Fruit fly (Drosophila melanogaster) whole organism, embryonic: Measurements from ENCODE around the gene CG31259.

Experiments used
- Bgb ChIP-seq: fragments of 200-800 bp; sonication (Bioruptor generic); IDR thresholded peaks from 2 replicates; pipeline ENCODE4 v1.3.6; 2022; ENCODE audit warnings: missing biosample characterization, missing genetic modification characterization; ENCODE audit not compliant: partially characterized antibody
- CG11456 ChIP-seq: fragments of 200-800 bp; sonication (Bioruptor generic); IDR thresholded peaks from 3 replicates; pipeline ENCODE4 v1.3.6; 2022; ENCODE audit warnings: missing biosample characterization, missing genetic modification characterization
- CG11504 ChIP-seq: fragments of 200-800 bp; sonication (Bioruptor generic); optimal IDR thresholded peaks from 3 replicates; lab custom pipeline; 2019; ENCODE audit warnings: missing biosample characterization, mild to moderate bottlenecking, missing genetic modification characterization, moderate library complexity
- CG13287 ChIP-seq: fragments of 200-800 bp; sonication (Bioruptor generic); IDR thresholded peaks from 2 replicates; pipeline ENCODE4 v1.3.6; 2022; ENCODE audit warnings: missing biosample characterization, missing genetic modification characterization; ENCODE audit not compliant: partially characterized antibody
- CG15479 ChIP-seq: fragments of 200-800 bp; sonication (Bioruptor generic); optimal IDR thresholded peaks from 3 replicates; lab custom pipeline; 2019; ENCODE audit warnings: missing biosample characterization, mild to moderate bottlenecking, missing genetic modification characterization, moderate library complexity
- CG16813 ChIP-seq: fragments of 200-800 bp; sonication (Bioruptor generic); IDR thresholded peaks from 3 replicates; pipeline ENCODE4 v1.3.6; 2022; ENCODE audit warnings: missing biosample characterization, missing genetic modification characterization; ENCODE audit not compliant: partially characterized antibody
- CG17829 ChIP-seq: fragments of 200-800 bp; optimal IDR thresholded peaks from 2 replicates; lab custom pipeline; 2019; ENCODE audit warnings: missing biosample characterization, mild to moderate bottlenecking, missing genetic modification characterization, moderate library complexity
- CG1792 ChIP-seq: fragments of 200-800 bp; sonication (Bioruptor generic); optimal IDR thresholded peaks from 2 replicates; lab custom pipeline; 2016; ENCODE audit warnings: missing biosample characterization, missing genetic modification characterization
- CG2199 ChIP-seq: fragments of 200-800 bp; sonication (Bioruptor generic); IDR thresholded peaks from 3 replicates; pipeline ENCODE4 v1.3.6; 2022; ENCODE audit warnings: missing biosample characterization, missing genetic modification characterization
- CG2712 ChIP-seq: fragments of 200-800 bp; optimal IDR thresholded peaks from 3 replicates; lab custom pipeline; 2019; ENCODE audit warnings: missing biosample characterization, mild to moderate bottlenecking, missing genetic modification characterization, moderate library complexity
- CG31441 ChIP-seq: fragments of 200-800 bp; sonication (Bioruptor generic); IDR thresholded peaks from 2 replicates; pipeline ENCODE4 v1.3.6; 2022; ENCODE audit warnings: missing biosample characterization, missing genetic modification characterization
- CG3995 ChIP-seq: fragments of 200-800 bp; sonication (Bioruptor generic); optimal IDR thresholded peaks from 3 replicates; lab custom pipeline; 2016; ENCODE audit warnings: missing biosample characterization, missing genetic modification characterization
- CG42726 ChIP-seq: fragments of 200-800 bp; sonication (Bioruptor generic); IDR thresholded peaks from 2 replicates; pipeline ENCODE4 v1.3.6; 2022; ENCODE audit warnings: missing biosample characterization, missing genetic modification characterization; ENCODE audit not compliant: partially characterized antibody
- CG5180 ChIP-seq: fragments of 200-800 bp; sonication (Bioruptor generic); optimal IDR thresholded peaks from 3 replicates; lab custom pipeline; 2017; ENCODE audit warnings: missing biosample characterization, missing genetic modification characterization, mild to moderate bottlenecking, moderate library complexity, missing genetic modification reagents
- CG6791 ChIP-seq: fragments of 200-800 bp; sonication (Bioruptor generic); IDR thresholded peaks from 3 replicates; pipeline ENCODE4 v1.3.6; 2022; ENCODE audit warnings: missing biosample characterization, missing genetic modification characterization; ENCODE audit not compliant: partially characterized antibody
- CG8290 ChIP-seq, 3 experiments: fragments of 200-800 bp; sonication (Bioruptor generic); optimal IDR thresholded peaks; 2 replicates each; lab custom pipeline; 2016 to 2019; ENCODE audit warnings: missing biosample characterization in 3 of 3, missing genetic modification characterization in 3 of 3, mild to moderate bottlenecking in 2 of 3, moderate library complexity in 1 of 3
- CG9215 ChIP-seq: fragments of 200-800 bp; sonication (Bioruptor generic); IDR thresholded peaks from 2 replicates; pipeline ENCODE4 v1.3.6; 2022; ENCODE audit warnings: missing biosample characterization, missing genetic modification characterization
- CG9727 ChIP-seq: fragments of 200-800 bp; sonication (Bioruptor generic); optimal IDR thresholded peaks from 3 replicates; lab custom pipeline; 2017; ENCODE audit warnings: missing biosample characterization, mild to moderate bottlenecking, missing genetic modification characterization
- CrebB ChIP-seq: fragments of 200-800 bp; sonication (Bioruptor generic); optimal IDR thresholded peaks from 3 replicates; lab custom pipeline; 2018; ENCODE audit warnings: missing biosample characterization, mild to moderate bottlenecking, missing genetic modification characterization
- Dll ChIP-seq: fragments of 200-800 bp; sonication (Bioruptor generic); IDR thresholded peaks from 4 replicates; pipeline ENCODE4 v1.3.6; 2022; ENCODE audit warnings: missing biosample characterization, missing genetic modification characterization; ENCODE audit not compliant: partially characterized antibody
- Drgx ChIP-seq: fragments of 200-800 bp; sonication (Bioruptor generic); IDR thresholded peaks from 2 replicates; pipeline ENCODE4 v1.3.6; 2022; ENCODE audit warnings: missing biosample characterization, missing genetic modification characterization
- E2f2 ChIP-seq: fragments of 200-800 bp; sonication (Bioruptor generic); IDR thresholded peaks from 2 replicates; pipeline ENCODE4 v1.3.6; 2022; ENCODE audit warnings: missing biosample characterization, missing genetic modification characterization
- HLH4C ChIP-seq: fragments of 200-800 bp; sonication (Bioruptor generic); IDR thresholded peaks from 3 replicates; pipeline ENCODE4 v1.3.6; 2022; ENCODE audit warnings: missing biosample characterization, missing genetic modification characterization; ENCODE audit not compliant: partially characterized antibody
- Jarid2 ChIP-seq: fragments of 200-800 bp; sonication (Bioruptor generic); optimal IDR thresholded peaks from 3 replicates; lab custom pipeline; 2017; ENCODE audit warnings: mild to moderate bottlenecking, missing biosample characterization, missing genetic modification reagents, missing genetic modification characterization
- Med ChIP-seq: fragments of 200-800 bp; sonication (Bioruptor generic); peaks from one replicate; lab custom pipeline; 2016; ENCODE audit warnings: missing biosample characterization, missing genetic modification characterization, mild to moderate bottlenecking, inconsistent platforms, moderate library complexity
- NC2β ChIP-seq: fragments of 200-800 bp; sonication (Bioruptor generic); optimal IDR thresholded peaks from 2 replicates; lab custom pipeline; 2016; ENCODE audit warnings: missing biosample characterization, missing genetic modification characterization
- Scr ChIP-seq: fragments of 200-800 bp; sonication (Bioruptor generic); IDR thresholded peaks from 2 replicates; pipeline ENCODE4 v1.3.6; 2022; ENCODE audit warnings: missing biosample characterization, missing genetic modification characterization; ENCODE audit not compliant: partially characterized antibody
- abd-A ChIP-seq: fragments of 200-800 bp; sonication (Bioruptor generic); optimal IDR thresholded peaks from 3 replicates; lab custom pipeline; 2019; ENCODE audit warnings: missing biosample characterization, mild to moderate bottlenecking, missing genetic modification characterization, moderate library complexity
- amos ChIP-seq: fragments of 200-800 bp; sonication (Bioruptor generic); IDR thresholded peaks from 2 replicates; pipeline ENCODE4 v1.3.6; 2022; ENCODE audit warnings: missing biosample characterization, missing genetic modification characterization; ENCODE audit not compliant: partially characterized antibody
- bbx ChIP-seq: fragments of 200-800 bp; sonication (Bioruptor generic); IDR thresholded peaks from 2 replicates; pipeline ENCODE4 v1.3.6; 2022; ENCODE audit warnings: missing biosample characterization, missing genetic modification characterization; ENCODE audit not compliant: partially characterized antibody
- chm ChIP-seq: fragments of 200-800 bp; sonication (Bioruptor generic); IDR thresholded peaks from 2 replicates; pipeline ENCODE4 v1.3.6; 2022; ENCODE audit warnings: missing biosample characterization, missing genetic modification characterization
- insv ChIP-seq, 2 experiments: fragments of 200-800 bp; sonication (Bioruptor generic); optimal IDR thresholded peaks; 3 replicates each; lab custom pipeline; 2016 to 2018; ENCODE audit warnings: missing biosample characterization in 2 of 2, missing genetic modification characterization in 2 of 2
- nerfin-1 ChIP-seq: fragments of 200-800 bp; sonication (Bioruptor generic); optimal IDR thresholded peaks from 3 replicates; lab custom pipeline; 2019; ENCODE audit warnings: missing biosample characterization, mild to moderate bottlenecking, missing genetic modification characterization, moderate library complexity
- nerfin-2 ChIP-seq: fragments of 200-800 bp; sonication (Bioruptor generic); IDR thresholded peaks from 2 replicates; pipeline ENCODE4 v1.3.6; 2022; ENCODE audit warnings: missing biosample characterization, missing genetic modification characterization; ENCODE audit not compliant: partially characterized antibody
- sim ChIP-seq: fragments of 200-800 bp; sonication (Bioruptor generic); IDR thresholded peaks from 2 replicates; pipeline ENCODE4 v1.3.6; 2022; ENCODE audit warnings: missing biosample characterization, missing genetic modification characterization
- stc ChIP-seq: fragments of 200-800 bp; sonication (Bioruptor generic); IDR thresholded peaks from 2 replicates; pipeline ENCODE4 v1.3.6; 2022; ENCODE audit warnings: missing biosample characterization, missing genetic modification characterization
- tll ChIP-seq, 2 experiments: fragments of 200-800 bp in 1 of 2; fragments of >200 bp in 1 of 2; sonication (Bioruptor generic) in 1 of 2; optimal IDR thresholded peaks; 2 replicates each; lab custom pipeline; 2017 to 2019; ENCODE audit warnings: missing biosample characterization in 2 of 2, missing genetic modification characterization in 2 of 2, mild to moderate bottlenecking in 1 of 2, moderate library complexity in 1 of 2
- z ChIP-seq: fragments of 200-800 bp; sonication (Bioruptor generic); IDR thresholded peaks from 3 replicates; pipeline ENCODE4 v1.3.6; 2022; ENCODE audit warnings: missing biosample characterization, missing genetic modification characterization
- zen ChIP-seq: fragments of 200-800 bp; sonication (Bioruptor generic); optimal IDR thresholded peaks from 3 replicates; lab custom pipeline; 2018; ENCODE audit warnings: missing biosample characterization, mild to moderate bottlenecking, missing genetic modification characterization, moderate library complexity
- zen2 ChIP-seq: fragments of 200-800 bp; sonication (Bioruptor generic); IDR thresholded peaks from 3 replicates; pipeline ENCODE4 v1.3.6; 2022; ENCODE audit warnings: missing biosample characterization, missing genetic modification characterization; ENCODE audit not compliant: partially characterized antibody
- zf30C ChIP-seq: fragments of 200-800 bp; sonication (Bioruptor generic); optimal IDR thresholded peaks from 3 replicates; lab custom pipeline; 2018; ENCODE audit warnings: missing biosample characterization, mild to moderate bottlenecking, missing genetic modification characterization

The CG31259 gene

DNA sequence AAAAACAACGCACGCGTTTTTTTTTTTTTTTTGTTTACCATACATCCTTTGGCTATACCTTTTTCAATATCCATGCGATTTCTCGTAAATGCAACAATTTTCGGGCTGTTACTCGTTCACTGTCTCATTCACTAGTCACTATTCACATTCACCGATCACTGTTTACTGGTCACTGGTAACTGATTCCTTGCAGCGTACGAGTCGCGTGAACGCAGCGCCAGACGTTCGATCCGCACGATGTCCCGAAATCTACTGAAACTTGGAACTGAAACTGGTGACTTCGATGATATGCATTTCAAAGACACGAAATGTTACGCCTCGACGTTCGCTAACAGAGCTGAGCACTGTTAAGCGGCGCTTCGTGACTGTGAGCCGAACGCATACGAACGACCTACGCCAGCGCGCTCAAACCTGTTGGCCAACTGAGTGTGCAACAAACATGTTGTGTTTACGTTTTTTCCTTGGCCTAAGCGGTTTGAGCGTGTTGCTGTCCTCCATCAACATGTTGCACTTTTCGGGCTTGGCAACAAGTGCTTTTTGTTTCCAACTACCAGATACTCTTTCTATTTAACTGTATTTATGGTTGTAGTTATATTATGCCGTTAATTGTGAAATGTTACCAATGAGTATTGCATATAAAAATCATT, 46.3 kb upstream of the CG31259 start, which contains the start of gene CG45263 (continued):
- TF ChIP-seq CG2712 (tag; lab: Kevin White, UChicago) (peak; percentile 16), Jarid2 (peak; percentile 97), sim (GFP tag; lab: Robert Waterston, UW) (no peak), bbx (GFP tag; lab: Robert Waterston, UW) (peak; percentile 52), Bgb (GFP tag; lab: Robert Waterston, UW) (peak; percentile 44; the same call in 1 of the 2 replicates), tll (GFP tag; optimal IDR thresholded peaks at IDR 0.05; lab: Kevin White, UChicago) (peak in 1 of 2 experiments; percentile 47), nerfin-2 (GFP tag; lab: Robert Waterston, UW) (peak; percentile 28; the same call in 1 of the 2 replicates), NC2β (GFP tag; lab: Kevin White, UChicago) (peak; percentile 26), HLH4C (GFP tag; lab: Robert Waterston, UW) (peak; percentile 25; the same call in 1 of the 3 replicates), CG1792 (no peak), CG3995 (GFP tag; lab: Kevin White, UChicago) (peak; percentile 96), CG9727 (GFP tag; lab: Kevin White, UChicago) (peak; percentile 6), CG8290 (GFP tag; optimal IDR thresholded peaks at IDR 0.05; lab: Kevin White, UChicago) (no peak), CG8290 (tag; optimal IDR thresholded peaks at IDR 0.05; lab: Kevin White, UChicago) (peak in 1 of 2 experiments; percentile 34), z (GFP tag; lab: Robert Waterston, UW) (peak; percentile 94), CG11456 (GFP tag; lab: Robert Waterston, UW) (no peak), zen2 (GFP tag; lab: Robert Waterston, UW) (peak; percentile 58; the same call in 2 of the 3 replicates), CG42726 (GFP tag; lab: Robert Waterston, UW) (peak; percentile 58; the same call in 1 of the 2 replicates), zf30C (GFP tag; lab: Kevin White, UChicago) (peak; percentile 12), abd-A (tag; lab: Kevin White, UChicago) (peak; percentile 35), amos (GFP tag; lab: Robert Waterston, UW) (0 out of 2 replicates have a peak, but pooled peaks have one; percentile 24), CG11504 (tag; lab: Kevin White, UChicago) (peak; percentile 99), E2f2 (no peak), stc (no peak), CrebB (tag; lab: Kevin White, UChicago) (no peak), Scr (peak; percentile 42; the same call in 1 of the 2 replicates), Drgx (GFP tag; lab: Robert Waterston, UW) (peak; percentile 37; the same call in 1 of the 2 replicates), CG13287 (GFP tag; lab: Robert Waterston, UW) (peak; percentile 26; the same call in 1 of the 2 replicates), CG31441 (GFP tag; lab: Robert Waterston, UW) (peak; percentile 95), chm (0 out of 2 replicates have a peak, but pooled peaks have one; percentile 28), Med (GFP tag; lab: Kevin White, UChicago) (peak; percentile 83), CG5180 (GFP tag; lab: Kevin White, UChicago) (peak; percentile 98), nerfin-1 (peak; percentile 17), zen (tag; lab: Kevin White, UChicago) (peak; percentile 33), CG16813 (peak; percentile 31; the same call in 1 of the 3 replicates), CG6791 (GFP tag; lab: Robert Waterston, UW) (peak; percentile 62; the same call in 2 of the 3 replicates), Dll (GFP tag; lab: Robert Waterston, UW) (peak; percentile 18; the same call in 1 of the 4 replicates), CG2199 (GFP tag; lab: Robert Waterston, UW) (0 out of 3 replicates have a peak, but pooled peaks have one; percentile 61), CG17829 (tag; lab: Kevin White, UChicago) (peak; percentile 27), CG9215 (GFP tag; lab: Robert Waterston, UW) (no peak), insv (GFP tag; optimal IDR thresholded peaks at IDR 0.05; lab: Kevin White, UChicago) (peak in 1 of 2 experiments; percentile 7), CG15479 (GFP tag; lab: Kevin White, UChicago) (peak; percentile 27)
